Worm (Caenorhabditis elegans): ENCODE measurements around the gene F36H5.18.
"Not testable (repeated sequence)": the region's sequence is repeated elsewhere in the genome, so short reads cannot be mapped to it uniquely, and the experiment has no call there.

The F36H5.18 gene

DNA sequence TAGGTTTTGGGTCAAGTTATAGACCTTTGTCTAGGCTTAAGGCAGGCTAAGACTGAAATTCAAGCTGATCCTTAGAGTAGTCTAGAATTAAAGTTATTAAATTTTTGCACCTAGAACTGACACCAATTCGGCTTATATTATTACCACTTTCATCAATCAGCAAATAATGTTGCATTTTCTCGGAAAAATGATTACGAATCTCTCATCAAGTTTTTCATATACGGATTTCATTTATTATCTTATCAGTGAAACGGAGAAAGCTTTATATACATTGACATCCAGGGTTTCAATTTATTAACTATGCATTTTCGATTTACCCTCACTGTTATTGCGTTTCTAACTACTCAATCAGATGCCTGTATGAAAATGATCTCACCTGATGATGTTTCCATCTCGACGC is 18.5 kb upstream of the F36H5.18 start, which contains the start of gene K07G6.1:
K07G6.1 (plus strand) TSS at position 301 of the 400 bp plus-strand sequence.
- TF ChIP-seq him-1 (tag; optimal IDR thresholded peaks at IDR 0.05) = no peak
- no peak for TF ChIP-seq dao-5 (tag; optimal IDR thresholded peaks at IDR 0.05)
- no peak for TF ChIP-seq W03F9.2 (tag; optimal IDR thresholded peaks at IDR 0.05)

- TF ChIP-seq dao-5 (tag; optimal IDR thresholded peaks at IDR 0.05) = no peak
- TF ChIP-seq W03F9.2 (tag; optimal IDR thresholded peaks at IDR 0.05) = no peak
- no peak for TF ChIP-seq him-1 (tag; optimal IDR thresholded peaks at IDR 0.05)
Observed at ce11 chrII:1742535-1742934, 17.2 kb upstream of the F36H5.18 start, which contains the start of gene F36H5.12. Gene F36H5.12 (plus strand): TSS chrII:1742835.

ce11 chrII:1744183-1744582 is 15.5 kb upstream of the F36H5.18 start, which contains the start of gene clec-19:
Gene clec-19 (plus strand): TSS chrII:1744483.
- TF ChIP-seq him-1 (tag; optimal IDR thresholded peaks at IDR 0.05) (no peak), W03F9.2 (tag; optimal IDR thresholded peaks at IDR 0.05) (no peak), dao-5 (tag; optimal IDR thresholded peaks at IDR 0.05) (no peak)

ce11 chrII:1750413-1750812 is 9.3 kb upstream of the F36H5.18 start, which contains the start of the genes F36H5.13 and F36H5.8:
Gene F36H5.13 (minus strand): TSS chrII:1750513.
Gene F36H5.8 (minus strand): TSS chrII:1750686.
- TF ChIP-seq him-1 (tag; optimal IDR thresholded peaks at IDR 0.05) = no peak
- no peak for TF ChIP-seq W03F9.2 (tag; optimal IDR thresholded peaks at IDR 0.05)
- no peak for TF ChIP-seq dao-5 (tag; optimal IDR thresholded peaks at IDR 0.05)

- TF ChIP-seq dao-5 (tag; optimal IDR thresholded peaks at IDR 0.05) (no peak), W03F9.2 (tag; optimal IDR thresholded peaks at IDR 0.05) (no peak), him-1 (tag; optimal IDR thresholded peaks at IDR 0.05) (no peak)
Observed at ce11 chrII:1752990-1753389, 6.7 kb upstream of the F36H5.18 start, which contains the start of gene F36H5.9. Gene F36H5.9 (minus strand): TSS chrII:1753090.

- TF ChIP-seq dao-5 (tag; optimal IDR thresholded peaks at IDR 0.05) (no peak), W03F9.2 (tag; optimal IDR thresholded peaks at IDR 0.05) (no peak), him-1 (tag; optimal IDR thresholded peaks at IDR 0.05) (no peak)
Observed at ce11 chrII:1756072-1756471, 3.6 kb upstream of the F36H5.18 start, which contains the start of gene F36H5.17. Gene F36H5.17 (minus strand): TSS chrII:1756172.

- no peak for TF ChIP-seq him-1 (tag; optimal IDR thresholded peaks at IDR 0.05)
- no peak for TF ChIP-seq dao-5 (tag; optimal IDR thresholded peaks at IDR 0.05)
- no peak for TF ChIP-seq W03F9.2 (tag; optimal IDR thresholded peaks at IDR 0.05)
Observed at ce11 chrII:1756582-1756981, 3.1 kb upstream of the F36H5.18 start, which contains the start of gene fbxb-53. Gene fbxb-53 (plus strand): TSS chrII:1756882.

DNA sequence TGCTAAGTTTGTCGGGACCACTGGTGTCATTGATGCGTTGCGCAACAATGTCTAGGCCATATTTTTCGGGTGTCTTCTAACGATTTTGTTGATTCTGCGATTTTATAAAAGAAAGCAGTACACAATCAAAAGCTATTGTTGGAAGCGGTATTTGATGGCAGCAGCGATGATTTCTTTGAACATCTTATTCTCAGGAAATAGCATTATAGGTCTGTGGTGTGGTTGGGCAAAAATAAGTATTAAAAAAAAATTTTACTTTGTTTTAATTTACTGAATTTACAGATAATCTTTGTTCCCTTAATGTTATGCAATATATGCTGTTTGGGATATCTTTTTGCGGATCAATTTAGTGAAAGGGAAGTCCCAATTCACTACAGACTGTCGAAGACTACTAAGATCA is 2.7 kb upstream of the F36H5.18 start, which contains the start of gene F36H5.10:
F36H5.10 (plus strand) TSS at position 301 of the 400 bp plus-strand sequence.
- TF ChIP-seq dao-5 (tag; optimal IDR thresholded peaks at IDR 0.05) (no peak), him-1 (tag; optimal IDR thresholded peaks at IDR 0.05) (no peak), W03F9.2 (tag; optimal IDR thresholded peaks at IDR 0.05) (no peak)

DNA sequence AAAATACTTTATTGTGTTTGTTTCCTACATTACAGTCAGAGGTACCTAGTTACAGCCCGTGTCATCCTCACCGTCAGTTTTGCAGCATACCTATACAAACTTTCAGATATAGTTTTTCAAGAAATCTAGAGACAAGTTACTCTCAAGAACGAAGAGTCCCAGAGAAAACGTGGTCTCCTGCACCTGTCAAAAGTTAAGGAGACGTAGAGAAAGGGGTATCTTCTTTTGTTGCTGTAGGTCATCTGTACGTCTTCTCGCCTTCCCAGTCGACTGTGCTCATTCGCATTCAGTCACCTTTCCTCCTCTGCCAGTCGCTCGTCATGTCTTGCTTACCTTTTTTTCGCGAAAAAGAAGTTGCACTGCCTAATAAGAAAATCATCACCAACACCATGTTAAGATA is 1.9 kb downstream of the F36H5.18 start, which contains the start of gene F36H5.4:
F36H5.4 (plus strand) TSS at position 301 of the 400 bp plus-strand sequence.
- TF ChIP-seq dao-5 (tag; optimal IDR thresholded peaks at IDR 0.05) (no peak), him-1 (tag; optimal IDR thresholded peaks at IDR 0.05) (no peak), W03F9.2 (tag; optimal IDR thresholded peaks at IDR 0.05) (no peak)

ce11 chrII:1763072-1763471 is 3.4 kb downstream of the F36H5.18 start, which contains the start of gene math-28:
Gene math-28 (plus strand): TSS chrII:1763372.
- TF ChIP-seq dao-5 (tag; optimal IDR thresholded peaks at IDR 0.05) (no peak), W03F9.2 (tag; optimal IDR thresholded peaks at IDR 0.05) (no peak), him-1 (tag; optimal IDR thresholded peaks at IDR 0.05) (no peak)

- TF ChIP-seq W03F9.2 (tag; optimal IDR thresholded peaks at IDR 0.05) (no peak), dao-5 (tag; optimal IDR thresholded peaks at IDR 0.05) (no peak), him-1 (tag; optimal IDR thresholded peaks at IDR 0.05) (no peak)
Observed at ce11 chrII:1766715-1767114, 7.0 kb downstream of the F36H5.18 start.

DNA sequence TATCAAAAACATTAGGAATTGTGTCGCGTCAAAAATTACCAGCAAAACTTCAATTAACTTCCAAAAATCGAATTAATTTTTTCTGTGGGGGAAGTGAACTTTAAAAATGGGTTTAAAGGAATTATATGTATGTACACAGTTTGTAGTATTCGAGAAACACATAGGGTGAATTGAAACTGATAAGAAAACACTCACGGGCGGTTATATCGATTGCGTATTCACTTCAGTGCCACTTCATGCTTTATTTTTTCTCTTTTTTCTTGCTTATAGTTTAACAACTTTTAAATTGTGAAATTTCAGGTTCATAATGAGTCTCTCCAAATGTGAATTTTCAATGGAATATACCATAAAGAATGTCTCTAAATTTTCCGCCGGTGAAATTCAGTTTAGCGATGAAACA is 11.6 kb downstream of the F36H5.18 start, which contains the start of gene math-26:
math-26 (plus strand) TSS at position 301 of the 400 bp plus-strand sequence.
- not testable (repeated sequence) for TF ChIP-seq dao-5, W03F9.2, him-1 (tag; optimal IDR thresholded peaks at IDR 0.05)

DNA sequence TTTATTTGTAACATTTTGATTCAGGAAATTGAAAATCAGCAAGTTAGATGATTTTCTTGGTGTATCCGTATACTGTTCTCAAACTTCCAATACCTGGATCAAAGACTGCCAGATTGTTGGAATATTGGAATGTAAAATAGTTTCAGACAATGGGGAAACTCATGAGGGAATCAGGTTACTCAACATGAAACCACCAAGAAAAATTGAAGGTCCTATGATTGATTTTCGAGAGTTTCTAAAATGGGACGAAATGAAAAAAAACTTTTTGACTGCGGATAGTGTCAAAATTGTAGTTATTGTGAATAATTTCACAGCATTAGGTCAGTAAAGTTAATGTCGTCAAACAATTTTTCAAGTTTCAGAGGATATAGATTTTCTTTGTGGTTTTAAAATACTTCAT is 12.1 kb downstream of the F36H5.18 start, which contains the start of gene math-3:
math-3 (plus strand) TSS at position 301 of the 400 bp plus-strand sequence.
- TF ChIP-seq him-1 (tag; optimal IDR thresholded peaks at IDR 0.05) (no peak), dao-5 (tag; optimal IDR thresholded peaks at IDR 0.05) (no peak)

ce11 chrII:1775234-1775633 is 15.5 kb downstream of the F36H5.18 start, which contains the start of gene F36H5.14:
Gene F36H5.14 (plus strand): TSS chrII:1775534.
- TF ChIP-seq dao-5, him-1, W03F9.2 (tag; optimal IDR thresholded peaks at IDR 0.05): not testable (repeated sequence)
